Fruit fly (Drosophila melanogaster): ENCODE results near the gene CG33648.

Gene CG33648

dm6 chr2L:14553868-14554591 is 29.9 kb downstream of the CG33648 start (continued):
- TF ChIP-seq scrt (GFP tag; optimal IDR thresholded peaks at IDR 0.05) (peak; percentile 50), p53 (GFP tag; optimal IDR thresholded peaks at IDR 0.05) (peak; percentile 19), CG14965 (GFP tag; optimal IDR thresholded peaks at IDR 0.05; ENCODE audit: borderline replicate concordance) (peak; percentile 52), hkb (optimal IDR thresholded peaks at IDR 0.05) (no peak), hkb (GFP tag; IDR thresholded peaks at IDR 0.05) (peak; percentile 76), Ssrp (tag; optimal IDR thresholded peaks at IDR 0.05) (peak; percentile 57), zen2 (GFP tag; IDR thresholded peaks at IDR 0.05; ENCODE audit: partially characterized antibody) (no peak), CG13894 (tag; optimal IDR thresholded peaks at IDR 0.05) (no peak), gem (tag; optimal IDR thresholded peaks at IDR 0.05) (peak; percentile 74), CG3407 (GFP tag; optimal IDR thresholded peaks at IDR 0.05) (no peak), gcm2 (GFP tag; optimal IDR thresholded peaks at IDR 0.05) (no peak), H15 (GFP tag; IDR thresholded peaks at IDR 0.05) (peak; percentile 62; the same call in 2 of the 3 replicates), CG6689 (GFP tag; IDR thresholded peaks at IDR 0.05) (peak; percentile 83), so (GFP tag; IDR thresholded peaks at IDR 0.05) (peak; percentile 78; the same call in 2 of the 3 replicates), dm (GFP tag; optimal IDR thresholded peaks at IDR 0.05) (peak; percentile 24), Optix (GFP tag; IDR thresholded peaks at IDR 0.05) (peak; percentile 68; the same call in 2 of the 3 replicates), kay (GFP tag; optimal IDR thresholded peaks at IDR 0.05) (no peak), ham (GFP tag; IDR thresholded peaks at IDR 0.05) (0 out of 2 replicates have a peak, but pooled peaks have one; percentile 18), mld (GFP tag; IDR thresholded peaks at IDR 0.05; ENCODE audit: partially characterized antibody) (no peak), CG8944 (GFP tag; optimal IDR thresholded peaks at IDR 0.05) (peak; percentile 68), sens-2 (GFP tag; IDR thresholded peaks at IDR 0.05) (peak; percentile 50; the same call in 1 of the 2 replicates), Side (GFP tag; optimal IDR thresholded peaks at IDR 0.05) (peak; percentile 83), CG8924 (tag; optimal IDR thresholded peaks at IDR 0.05) (peak; percentile 75), HLH3B (GFP tag; IDR thresholded peaks at IDR 0.05) (peak; percentile 70), E2f2 (GFP tag; IDR thresholded peaks at IDR 0.05) (peak; percentile 14; the same call in 1 of the 2 replicates), jing (GFP tag; optimal IDR thresholded peaks at IDR 0.05) (peak; percentile 59), wek (GFP tag; optimal IDR thresholded peaks at IDR 0.05) (peak; percentile 19), CG3281 (GFP tag; optimal IDR thresholded peaks at IDR 0.05) (peak; percentile 9), CG11398 (GFP tag; optimal IDR thresholded peaks at IDR 0.05) (peak; percentile 26), CG17912 (GFP tag; optimal IDR thresholded peaks at IDR 0.05) (no peak), CG15696 (tag; optimal IDR thresholded peaks at IDR 0.05) (peak; percentile 95), CG12155 (GFP tag; optimal IDR thresholded peaks at IDR 0.05) (peak; percentile 20), bowl (GFP tag; IDR thresholded peaks at IDR 0.05) (no peak), Doc3 (GFP tag; IDR thresholded peaks at IDR 0.05; ENCODE audit: partially characterized antibody) (no peak), CG12219 (GFP tag; optimal IDR thresholded peaks at IDR 0.05) (peak; percentile 15), ac (GFP tag; optimal IDR thresholded peaks at IDR 0.05) (peak; percentile 67), lola (GFP tag; optimal IDR thresholded peaks at IDR 0.05) (peak in 1 of 3 experiments; percentile 75), Bdp1 (GFP tag; optimal IDR thresholded peaks at IDR 0.05) (peak; percentile 42), Dek (tag; optimal IDR thresholded peaks at IDR 0.05) (no peak), ase (GFP tag; IDR thresholded peaks at IDR 0.05) (peak; percentile 57; the same call in 1 of the 3 replicates), CG2120 (GFP tag; optimal IDR thresholded peaks at IDR 0.05) (peak; percentile 42), CG30403 (GFP tag; optimal IDR thresholded peaks at IDR 0.05) (peak; percentile 69), CG17385 (GFP tag; optimal IDR thresholded peaks at IDR 0.05) (peak; percentile 28), CG6683 (GFP tag; optimal IDR thresholded peaks at IDR 0.05) (peak; percentile 18), CG11093 (GFP tag; IDR thresholded peaks at IDR 0.05) (0 out of 3 replicates have a peak, but pooled peaks have one; percentile 43), Sox102F (GFP tag; optimal IDR thresholded peaks at IDR 0.05) (peak; percentile 45), vfl (GFP tag; optimal IDR thresholded peaks at IDR 0.05) (no peak), sug (tag; optimal IDR thresholded peaks at IDR 0.05) (peak; percentile 16), CG12071 (GFP tag; optimal IDR thresholded peaks at IDR 0.05) (peak; percentile 39)

Measured in whole organism, embryonic.